Worm (Caenorhabditis elegans) whole organism, L1 larva: ENCODE measurements around the gene D2045.9.

Experiments used
- F16B12.6 ChIP-seq: fragments of 150-350 bp; optimal IDR thresholded peaks from 2 replicates; lab custom pipeline; 2014; ENCODE audit warnings: missing biosample characterization, missing genetic modification characterization
- ama-1 ChIP-seq: fragments of 150-350 bp; optimal IDR thresholded peaks from 2 replicates; lab custom pipeline; 2014
- nhr-11 ChIP-seq: fragments of 150-350 bp; optimal IDR thresholded peaks from 2 replicates; lab custom pipeline; 2014; ENCODE audit warnings: missing biosample characterization, missing genetic modification characterization
- nhr-237 ChIP-seq: fragments of 150-350 bp; optimal IDR thresholded peaks from 2 replicates; lab custom pipeline; 2014; ENCODE audit warnings: missing biosample characterization, missing genetic modification characterization
- pax-3 ChIP-seq: fragments of 200-800 bp; sonication (Bioruptor generic); optimal IDR thresholded peaks from 2 replicates; lab custom pipeline; 2018; ENCODE audit warnings: mild to moderate bottlenecking, missing genetic modification characterization, moderate library complexity, missing compliant biosample characterization
- rnt-1 ChIP-seq: sonication (generic microtip); optimal IDR thresholded peaks from 2 replicates; lab custom pipeline; 2016; ENCODE audit warnings: mild to moderate bottlenecking, missing genetic modification characterization, moderate library complexity, missing compliant biosample characterization
- swsn-7 ChIP-seq: sonication (generic microtip); optimal IDR thresholded peaks from 2 replicates; lab custom pipeline; 2016; ENCODE audit warnings: missing genetic modification characterization, missing compliant biosample characterization
- unc-62 ChIP-seq: fragments of 150-350 bp; optimal IDR thresholded peaks from 2 replicates; lab custom pipeline; 2014; ENCODE audit warnings: missing biosample characterization, missing genetic modification reagents, missing genetic modification characterization
- ztf-11 ChIP-seq, 2 experiments: sonication (generic microtip); optimal IDR thresholded peaks; 2 replicates each; lab custom pipeline; 2016 to 2017; ENCODE audit warnings: missing genetic modification characterization in 2 of 2, missing biosample characterization in 1 of 2, missing compliant biosample characterization in 1 of 2

DNA sequence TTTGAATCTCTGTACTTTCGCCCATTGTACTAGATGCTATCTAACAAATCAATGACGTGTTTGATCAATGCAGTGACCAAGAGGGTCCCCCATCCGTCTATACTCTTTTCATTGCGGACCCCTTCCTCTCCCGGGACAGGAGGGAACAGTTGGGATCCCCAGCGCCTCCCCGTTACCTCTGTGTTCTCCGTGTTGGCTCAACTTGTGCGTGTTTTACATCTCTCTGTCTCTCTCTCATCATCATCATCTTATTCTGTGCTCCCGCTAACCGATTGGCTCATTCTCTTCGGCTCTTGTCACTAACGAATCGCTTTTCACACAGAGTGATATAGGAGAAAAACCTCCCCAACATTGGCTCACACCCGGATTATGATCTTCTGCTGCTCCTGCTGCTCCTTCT lies 45.5 kb downstream of the D2045.9 start, which contains the start of gene unc-49:
- TF ChIP-seq ama-1 (lab: Kevin White, UChicago): no peak
- no peak for TF ChIP-seq nhr-11
- no peak for TF ChIP-seq ztf-11 (tag; optimal IDR thresholded peaks at IDR 0.05; lab: Kevin White, UChicago)
- TF ChIP-seq nhr-237 (tag; lab: Kevin White, UChicago): no peak
- TF ChIP-seq pax-3 (tag; lab: Kevin White, UChicago): no peak
- TF ChIP-seq unc-62 (GFP tag; lab: Kevin White, UChicago): no peak
- peak; percentile 34 for TF ChIP-seq rnt-1 (tag; lab: Kevin White, UChicago)
- TF ChIP-seq F16B12.6 (tag; lab: Kevin White, UChicago): no peak
- no peak for TF ChIP-seq swsn-7 (tag; lab: Kevin White, UChicago)
